Worm (Caenorhabditis elegans) whole organism, early embryonic: ENCODE results near the gene bath-3.
"Not testable (repeated sequence)": the region's sequence is repeated elsewhere in the genome, so short reads cannot be mapped to it uniquely, and the experiment has no call there.

Experiments used
- B0310.2 ChIP-seq: sonication (generic microtip); optimal IDR thresholded peaks from 2 replicates; lab custom pipeline; 2016; ENCODE audit warnings: mild to moderate bottlenecking, missing genetic modification characterization, missing compliant biosample characterization
- F13C5.2 ChIP-seq: sonication (generic microtip); optimal IDR thresholded peaks from 2 replicates; lab custom pipeline; 2017; ENCODE audit warnings: mild to moderate bottlenecking, missing genetic modification characterization, inconsistent platforms, missing compliant biosample characterization
- aly-1 ChIP-seq: sonication (generic microtip); optimal IDR thresholded peaks from 2 replicates; lab custom pipeline; 2016; ENCODE audit warnings: missing genetic modification characterization, missing compliant biosample characterization
- ama-1 ChIP-seq: fragments of 150-350 bp; optimal IDR thresholded peaks from 2 replicates; lab custom pipeline; 2014
- ceh-13 ChIP-seq: fragments of 200-800 bp; sonication (Bioruptor generic); optimal IDR thresholded peaks from 2 replicates; lab custom pipeline; 2018; ENCODE audit warnings: mild to moderate bottlenecking, missing genetic modification characterization, missing compliant biosample characterization
- ceh-36 ChIP-seq: sonication (generic microtip); optimal IDR thresholded peaks from 2 replicates; lab custom pipeline; 2016; ENCODE audit warnings: missing genetic modification characterization, inconsistent platforms, missing compliant biosample characterization
- ets-7 ChIP-seq: sonication (generic microtip); optimal IDR thresholded peaks from 2 replicates; lab custom pipeline; 2016; ENCODE audit warnings: missing genotype, missing genetic modification characterization, missing compliant biosample characterization
- flt-1 ChIP-seq: fragments of 200-800 bp; sonication (Bioruptor generic); IDR thresholded peaks from 2 replicates; pipeline ENCODE4 v1.3.6; 2022; ENCODE audit warnings: missing genetic modification characterization, missing compliant biosample characterization
- hmbx-1 ChIP-seq: sonication (generic microtip); optimal IDR thresholded peaks from 2 replicates; lab custom pipeline; 2016; ENCODE audit warnings: mild to moderate bottlenecking, missing genetic modification characterization, missing compliant biosample characterization
- hmg-4 ChIP-seq: fragments of 200-800 bp; sonication (Bioruptor generic); optimal IDR thresholded peaks from 2 replicates; lab custom pipeline; 2018; ENCODE audit warnings: mild to moderate bottlenecking, missing genetic modification characterization, missing compliant biosample characterization
- hnd-1 ChIP-seq: sonication (generic microtip); optimal IDR thresholded peaks from 2 replicates; lab custom pipeline; 2016; ENCODE audit warnings: missing genetic modification characterization, missing compliant biosample characterization
- pes-1 ChIP-seq: fragments of 200-800 bp; sonication (Bioruptor generic); IDR thresholded peaks from 2 replicates; pipeline ENCODE4 v1.3.6; 2022; ENCODE audit warnings: missing genetic modification reagents, missing genetic modification characterization, missing compliant biosample characterization
- scrt-1 ChIP-seq: fragments of 200-800 bp; sonication (Bioruptor generic); IDR thresholded peaks from 2 replicates; pipeline ENCODE4 v1.3.6; 2022; ENCODE audit warnings: missing genetic modification characterization, missing compliant biosample characterization
- sea-1 ChIP-seq: fragments of 200-800 bp; sonication (Bioruptor generic); conservative IDR thresholded peaks from 2 replicates; pipeline ENCODE4 v1.3.6; 2022; ENCODE audit warnings: missing genetic modification characterization, missing compliant biosample characterization
- tbx-11 ChIP-seq: fragments of 200-800 bp; sonication (Bioruptor generic); IDR thresholded peaks from 2 replicates; pipeline ENCODE4 v1.3.6; 2022; ENCODE audit warnings: missing genetic modification characterization, missing compliant biosample characterization
- tbx-37 ChIP-seq: fragments of 200-800 bp; sonication (Bioruptor generic); conservative IDR thresholded peaks from 2 replicates; pipeline ENCODE4 v1.3.6; 2022; ENCODE audit warnings: missing genetic modification reagents, missing genetic modification characterization, missing compliant biosample characterization
- tra-4 ChIP-seq: sonication (generic microtip); optimal IDR thresholded peaks from 2 replicates; lab custom pipeline; 2017; ENCODE audit warnings: missing genetic modification characterization, missing compliant biosample characterization

Gene bath-3

DNA sequence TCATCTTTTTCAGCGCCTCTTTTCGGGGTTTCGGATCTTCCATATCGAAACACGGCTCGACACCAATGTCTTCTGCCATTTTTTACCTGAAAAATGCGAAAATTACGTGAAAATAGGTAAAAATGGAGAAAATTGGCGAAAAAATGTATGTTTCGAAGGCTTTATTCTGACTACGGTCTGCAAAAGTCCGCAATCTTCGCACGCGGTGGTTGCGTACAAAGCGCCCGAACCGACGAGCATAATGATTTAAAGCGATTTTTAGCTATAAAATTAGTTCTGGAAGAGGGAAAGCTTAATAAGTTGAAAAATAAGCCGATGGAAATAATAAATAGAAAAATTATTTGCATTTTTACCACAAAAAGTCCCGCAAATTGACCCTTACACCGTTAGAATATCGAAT lies 28.7 kb upstream of the bath-3 start, which contains the start of gene F07E5.5:
Gene F07E5.5 (minus strand): TSS at position 86 of the 400 bp plus-strand sequence.
- TF ChIP-seq ceh-13 (GFP tag; lab: Kevin White, UChicago), result no peak
- no peak for TF ChIP-seq flt-1 (GFP tag; lab: Robert Waterston, UW)
- no peak for TF ChIP-seq scrt-1 (GFP tag; lab: Robert Waterston, UW)
- no peak for TF ChIP-seq ama-1
- no peak for TF ChIP-seq F13C5.2 (tag; lab: Kevin White, UChicago)
- no peak for TF ChIP-seq ceh-36
- no peak for TF ChIP-seq hmg-4
- TF ChIP-seq aly-1 (tag; lab: Kevin White, UChicago), result no peak
- no peak for TF ChIP-seq tbx-37

DNA sequence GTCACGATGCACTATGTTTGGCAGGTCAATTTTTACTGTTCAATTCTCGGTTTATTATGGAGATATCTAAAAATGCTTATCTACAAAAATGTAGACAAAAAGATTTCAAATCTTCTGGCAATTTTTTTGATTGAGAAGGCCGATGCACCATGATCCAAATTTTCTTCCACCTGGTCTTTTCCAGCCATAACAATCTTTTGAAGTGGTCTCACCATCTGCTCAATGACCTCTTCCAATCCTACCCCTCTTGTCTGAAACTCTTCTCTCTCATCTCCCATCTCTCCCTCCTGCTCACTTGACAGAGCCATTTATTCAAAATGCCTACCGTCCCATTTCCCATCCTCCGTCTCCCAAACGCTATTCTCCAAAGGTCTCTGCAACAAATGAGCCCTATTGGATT lies 21.1 kb upstream of the bath-3 start, which contains the start of gene fbxb-35:
Gene fbxb-35 (plus strand): TSS at position 301 of the 400 bp plus-strand sequence.
- no peak for TF ChIP-seq hnd-1 (tag; lab: Kevin White, UChicago)
- TF ChIP-seq tra-4 (tag; lab: Kevin White, UChicago), result no peak
- TF ChIP-seq sea-1 (GFP tag; lab: Robert Waterston, UW), result no peak
- no peak for TF ChIP-seq ceh-13 (GFP tag; lab: Kevin White, UChicago)
- TF ChIP-seq pes-1, result no peak
- TF ChIP-seq flt-1 (GFP tag; lab: Robert Waterston, UW), result no peak
- TF ChIP-seq B0310.2 (tag; lab: Kevin White, UChicago), result no peak
- no peak for TF ChIP-seq ets-7 (tag; lab: Kevin White, UChicago)
- TF ChIP-seq F13C5.2 (tag; lab: Kevin White, UChicago), result no peak
- no peak for TF ChIP-seq ama-1
- TF ChIP-seq hmg-4, result no peak

DNA sequence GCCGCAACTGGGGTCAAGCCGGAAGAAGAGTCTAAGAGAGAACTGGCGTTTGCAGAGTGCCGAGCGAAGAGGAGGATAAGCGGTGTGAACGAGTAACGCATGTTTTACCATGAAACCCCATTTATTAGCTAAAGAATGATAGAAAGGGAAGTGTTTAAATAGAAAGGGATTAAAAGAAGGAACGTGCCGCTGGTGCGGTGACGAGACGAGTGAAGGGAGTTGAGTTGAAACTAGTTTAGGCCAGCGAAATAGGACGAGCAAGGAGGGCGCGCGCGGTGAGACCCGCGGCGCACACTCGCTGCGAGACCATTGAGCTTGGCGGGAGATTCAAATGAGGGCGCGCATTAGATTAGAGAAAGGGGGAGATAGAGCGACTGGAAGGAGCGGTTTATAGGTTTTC lies 16.3 kb upstream of the bath-3 start, which contains the start of gene math-1:
Gene math-1 (minus strand): TSS at position 101 of the 400 bp plus-strand sequence.
- TF ChIP-seq ets-7 (tag; lab: Kevin White, UChicago); B0310.2 (tag; lab: Kevin White, UChicago); hmg-4: not testable (repeated sequence)

DNA sequence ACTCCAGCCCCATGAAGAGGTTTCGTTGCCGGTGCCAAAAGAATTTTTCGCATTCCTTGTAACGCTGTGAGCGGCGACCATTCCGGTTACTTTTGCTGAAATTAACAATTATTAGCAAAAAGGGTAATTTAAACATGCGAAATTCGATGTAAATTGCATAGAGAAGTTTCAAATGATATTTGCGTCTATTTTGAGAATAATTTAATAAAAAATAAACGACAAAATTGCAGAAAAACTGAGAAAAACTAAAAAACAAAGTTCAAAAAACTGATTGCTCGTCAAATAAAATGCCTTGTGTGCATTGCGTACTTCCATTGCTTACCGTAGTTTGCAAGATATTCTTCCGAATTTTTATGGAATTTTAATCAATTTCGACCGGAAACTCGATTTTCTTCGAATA lies 15.2 kb upstream of the bath-3 start, which contains the start of gene bath-24:
Gene bath-24 (minus strand): TSS at position 101 of the 400 bp plus-strand sequence.
- no peak for TF ChIP-seq ama-1
- no peak for TF ChIP-seq tbx-11 (GFP tag; lab: Robert Waterston, UW)
- TF ChIP-seq flt-1 (GFP tag; lab: Robert Waterston, UW), result no peak

DNA sequence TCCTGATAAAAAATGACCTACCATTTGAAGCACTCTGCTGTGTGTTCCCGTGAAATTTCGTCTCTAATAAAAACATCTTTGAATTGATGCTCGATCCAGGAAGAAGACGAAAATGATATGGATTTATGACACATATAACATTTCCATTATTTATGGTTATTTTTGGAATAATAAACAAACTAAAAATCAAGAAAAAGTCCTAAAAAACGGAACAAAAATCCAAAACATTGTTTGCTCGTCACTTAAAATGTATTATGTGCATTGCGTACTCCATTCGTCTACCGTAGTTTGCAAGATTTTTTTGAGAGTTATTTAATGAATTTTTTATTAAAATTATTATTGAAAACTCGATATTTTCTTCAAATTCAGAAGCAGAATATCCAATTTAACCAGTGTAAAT lies 12.2 kb upstream of the bath-3 start, which contains the start of gene bath-20:
Gene bath-20 (minus strand): TSS at position 101 of the 400 bp plus-strand sequence.
- TF ChIP-seq ets-7 (tag; lab: Kevin White, UChicago) (no peak), ceh-36 (no peak), tbx-37 (no peak), aly-1 (tag; lab: Kevin White, UChicago) (no peak), scrt-1 (GFP tag; lab: Robert Waterston, UW) (no peak), hnd-1 (tag; lab: Kevin White, UChicago) (no peak), ceh-13 (GFP tag; lab: Kevin White, UChicago) (no peak), F13C5.2 (tag; lab: Kevin White, UChicago) (no peak), B0310.2 (tag; lab: Kevin White, UChicago) (no peak), ama-1 (no peak), tra-4 (tag; lab: Kevin White, UChicago) (no peak), tbx-11 (GFP tag; lab: Robert Waterston, UW) (no peak), flt-1 (GFP tag; lab: Robert Waterston, UW) (no peak), sea-1 (GFP tag; lab: Robert Waterston, UW) (no peak)

DNA sequence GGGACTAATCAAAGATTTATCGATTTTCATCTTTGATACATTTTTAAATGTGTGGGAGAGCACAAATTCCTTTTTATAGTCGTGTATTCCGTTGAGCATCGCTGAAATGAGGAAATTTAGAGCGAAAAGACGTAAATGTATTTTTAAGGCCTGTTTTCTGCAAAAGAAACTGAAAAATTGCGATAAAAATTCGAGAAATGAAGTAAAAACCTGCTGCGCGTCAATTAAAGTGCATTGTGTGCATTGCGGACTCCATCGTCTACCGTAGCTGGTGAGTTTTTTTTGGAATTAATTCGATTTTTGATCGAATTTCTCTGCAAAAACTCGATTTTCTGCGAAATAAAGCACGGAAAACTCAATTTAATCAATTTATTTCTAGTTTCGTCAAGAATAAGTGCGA lies 9.0 kb upstream of the bath-3 start, which contains the start of gene bath-19:
Gene bath-19 (minus strand): TSS at position 101 of the 400 bp plus-strand sequence.
- no peak for TF ChIP-seq B0310.2 (tag; lab: Kevin White, UChicago)
- no peak for TF ChIP-seq tbx-37
- TF ChIP-seq sea-1 (GFP tag; lab: Robert Waterston, UW), result no peak
- TF ChIP-seq tbx-11 (GFP tag; lab: Robert Waterston, UW), result no peak
- no peak for TF ChIP-seq tra-4 (tag; lab: Kevin White, UChicago)
- TF ChIP-seq F13C5.2 (tag; lab: Kevin White, UChicago), result no peak
- TF ChIP-seq ceh-36, result no peak
- no peak for TF ChIP-seq ets-7 (tag; lab: Kevin White, UChicago)
- TF ChIP-seq aly-1 (tag; lab: Kevin White, UChicago), result no peak

DNA sequence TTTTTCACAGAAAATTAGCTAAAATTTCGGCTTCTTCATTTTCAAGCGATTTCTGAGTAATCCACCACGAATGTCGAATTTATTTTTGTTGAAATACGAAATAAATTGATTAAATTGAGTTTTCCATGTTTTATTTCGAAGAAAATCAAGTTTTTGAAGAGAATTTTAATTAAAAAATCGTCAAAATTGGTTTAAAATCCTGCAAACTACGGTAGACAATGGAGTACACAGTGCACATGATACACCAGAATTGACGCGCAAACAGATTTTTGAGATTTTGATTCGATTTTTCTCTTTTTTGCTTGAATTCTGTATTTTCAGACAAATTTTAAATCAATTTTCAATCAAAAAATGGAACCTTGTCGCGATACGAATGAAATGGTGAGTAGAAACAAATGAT lies 3.0 kb upstream of the bath-3 start, which contains the start of gene F59H6.14:
Gene F59H6.14 (plus strand): TSS at position 301 of the 400 bp plus-strand sequence.
- TF ChIP-seq hmg-4, result no peak
- no peak for TF ChIP-seq B0310.2 (tag; lab: Kevin White, UChicago)
- TF ChIP-seq ets-7 (tag; lab: Kevin White, UChicago), result no peak
- TF ChIP-seq aly-1 (tag; lab: Kevin White, UChicago), result no peak
- TF ChIP-seq F13C5.2 (tag; lab: Kevin White, UChicago), result no peak
- TF ChIP-seq ama-1, result no peak
- no peak for TF ChIP-seq ceh-13 (GFP tag; lab: Kevin White, UChicago)
- no peak for TF ChIP-seq tbx-11 (GFP tag; lab: Robert Waterston, UW)
- no peak for TF ChIP-seq tbx-37
- TF ChIP-seq hmbx-1 (tag; lab: Kevin White, UChicago), result no peak
- TF ChIP-seq flt-1 (GFP tag; lab: Robert Waterston, UW), result no peak
- TF ChIP-seq hnd-1 (tag; lab: Kevin White, UChicago), result no peak
- TF ChIP-seq ceh-36, result no peak
- no peak for TF ChIP-seq scrt-1 (GFP tag; lab: Robert Waterston, UW)
- TF ChIP-seq sea-1 (GFP tag; lab: Robert Waterston, UW), result no peak
- no peak for TF ChIP-seq tra-4 (tag; lab: Kevin White, UChicago)
- TF ChIP-seq pes-1, result no peak

DNA sequence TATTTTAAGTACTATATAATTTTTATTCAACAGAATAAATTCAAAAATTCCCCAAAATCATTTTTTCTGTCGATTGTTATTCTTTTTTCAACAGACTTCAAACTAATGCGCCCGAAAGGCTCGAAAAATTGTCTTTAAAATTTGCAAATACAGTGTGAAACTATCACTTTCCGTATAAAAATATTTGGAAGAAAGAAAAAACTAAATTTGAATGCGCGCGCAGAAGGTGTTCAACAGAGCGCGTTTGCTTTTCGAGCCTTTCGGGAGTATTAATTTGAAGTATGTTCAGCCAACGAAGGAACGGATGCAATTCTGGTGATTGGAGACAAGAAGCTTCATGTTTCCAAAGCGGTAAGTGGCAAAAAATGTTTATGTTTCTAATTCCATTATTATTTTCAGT lies 2.0 kb upstream of the bath-3 start, which contains the start of gene btb-4:
Gene btb-4 (plus strand): TSS at position 35 of the 400 bp plus-strand sequence.
- not testable (repeated sequence) for TF ChIP-seq aly-1 (tag; lab: Kevin White, UChicago); tbx-37; tra-4 (tag; lab: Kevin White, UChicago)
